Worm (Caenorhabditis elegans): ENCODE measurements around the gene T11F9.10.

- TF ChIP-seq madf-10 (tag; optimal IDR thresholded peaks at IDR 0.05): no peak
- no peak for TF ChIP-seq repo-1 (tag; optimal IDR thresholded peaks at IDR 0.05)
Measured at ce11 chrV:11528633-11529327, 42.0 kb downstream of the T11F9.10 start.

Measured in whole organism, young adult.